Worm (Caenorhabditis elegans) whole organism, L2 larva: ENCODE measurements around the gene Y38E10A.34.

Experiments
- R02D3.7 ChIP-seq: fragments of 150-350 bp; optimal IDR thresholded peaks from 2 replicates; lab custom pipeline; 2014; ENCODE audit warnings: missing biosample characterization, missing genetic modification characterization
- crh-2 ChIP-seq: sonication (generic microtip); optimal IDR thresholded peaks from 2 replicates; lab custom pipeline; 2017; ENCODE audit warnings: missing biosample characterization, missing genetic modification characterization
- dmd-4 ChIP-seq: sonication (generic microtip); optimal IDR thresholded peaks from 2 replicates; lab custom pipeline; 2017; ENCODE audit warnings: missing biosample characterization, missing genetic modification characterization
- egl-27 ChIP-seq: sonication (generic microtip); optimal IDR thresholded peaks from 3 replicates; lab custom pipeline; 2017; ENCODE audit warnings: missing biosample characterization, missing genetic modification reagents, missing genetic modification characterization
- elt-3 ChIP-seq: sonication (generic microtip); optimal IDR thresholded peaks from 2 replicates; lab custom pipeline; 2017; ENCODE audit warnings: missing biosample characterization, missing genetic modification characterization
- mbf-1 ChIP-seq: sonication (generic microtip); optimal IDR thresholded peaks from 2 replicates; lab custom pipeline; 2017; ENCODE audit warnings: missing biosample characterization, missing genetic modification characterization
- nhr-237 ChIP-seq: fragments of 150-350 bp; optimal IDR thresholded peaks from 2 replicates; lab custom pipeline; 2014; ENCODE audit warnings: missing biosample characterization, missing genetic modification characterization
- ztf-1 ChIP-seq: fragments of 200-800 bp; sonication (Bioruptor generic); conservative IDR thresholded peaks from 2 replicates; pipeline ENCODE4 v1.3.6; 2022; ENCODE audit warnings: missing genetic modification characterization, missing compliant biosample characterization

- TF ChIP-seq dmd-4 (tag; lab: Kevin White, UChicago) (no peak), crh-2 (tag; lab: Kevin White, UChicago) (no peak), mbf-1 (tag; lab: Kevin White, UChicago) (no peak), elt-3 (tag; lab: Kevin White, UChicago) (no peak), R02D3.7 (no peak), ztf-1 (GFP tag; lab: Robert Waterston, UW) (no peak), nhr-237 (no peak), egl-27 (no peak)
These were observed 37.2 kb downstream of the Y38E10A.34 start for ce11 chrII:12668148-12668547.
